Fruit fly (Drosophila melanogaster): ENCODE measurements around the gene CG9386.

Gene CG9386

dm6 chr3R:9590952-9591532 lies 35.8 kb upstream of the CG9386 start, which contains the start of the genes bocks and CG8312 (continued):
- TF ChIP-seq CG11723 (GFP tag; optimal IDR thresholded peaks at IDR 0.05), result no peak
- TF ChIP-seq pita (GFP tag; optimal IDR thresholded peaks at IDR 0.05), result no peak
- peak; percentile 61 for TF ChIP-seq Nf-YC (tag; optimal IDR thresholded peaks at IDR 0.05)
- peak; percentile 80 for TF ChIP-seq CG3838 (GFP tag; optimal IDR thresholded peaks at IDR 0.05)
- no peak for TF ChIP-seq ap (GFP tag; IDR thresholded peaks at IDR 0.05)
- no peak for TF ChIP-seq CG31224 (GFP tag; IDR thresholded peaks at IDR 0.05)
- TF ChIP-seq sug (tag; optimal IDR thresholded peaks at IDR 0.05), result peak; percentile 58
- TF ChIP-seq pfk (GFP tag; optimal IDR thresholded peaks at IDR 0.05), result no peak
- peak; percentile 66 for TF ChIP-seq gsb-n (tag; optimal IDR thresholded peaks at IDR 0.05)
- TF ChIP-seq NfI (GFP tag; optimal IDR thresholded peaks at IDR 0.05), result peak; percentile 26
- TF ChIP-seq Hr51 (GFP tag; optimal IDR thresholded peaks at IDR 0.05), result peak in 1 of 2 experiments; percentile 33
- TF ChIP-seq bab2 (GFP tag; optimal IDR thresholded peaks at IDR 0.05), result peak; percentile 47
- TF ChIP-seq YL-1 (GFP tag; optimal IDR thresholded peaks at IDR 0.05), result peak; percentile 70
- TF ChIP-seq CG17361 (GFP tag; IDR thresholded peaks at IDR 0.05), result no peak
- peak; percentile 72 for TF ChIP-seq Myb (GFP tag; optimal IDR thresholded peaks at IDR 0.05)
- TF ChIP-seq CG13894 (tag; optimal IDR thresholded peaks at IDR 0.05), result peak; percentile 70
- TF ChIP-seq CG31441 (GFP tag; IDR thresholded peaks at IDR 0.05), result no peak
- peak; percentile 54 for TF ChIP-seq grau (tag; optimal IDR thresholded peaks at IDR 0.05)
- peak; percentile 38 for TF ChIP-seq tx (GFP tag; optimal IDR thresholded peaks at IDR 0.05)
- TF ChIP-seq gcm (GFP tag; optimal IDR thresholded peaks at IDR 0.05), result no peak
- TF ChIP-seq CG10147 (GFP tag; optimal IDR thresholded peaks at IDR 0.05), result peak; percentile 47
- peak; percentile 50 for TF ChIP-seq CG4424 (GFP tag; optimal IDR thresholded peaks at IDR 0.05)
- peak; percentile 60 for TF ChIP-seq CrebB (tag; optimal IDR thresholded peaks at IDR 0.05)
- TF ChIP-seq en (GFP tag; optimal IDR thresholded peaks at IDR 0.05), result no peak
- TF ChIP-seq CG2116 (GFP tag; optimal IDR thresholded peaks at IDR 0.05), result peak; percentile 92
- TF ChIP-seq CG12769 (tag; optimal IDR thresholded peaks at IDR 0.05), result peak; percentile 51
- TF ChIP-seq lola (GFP tag; optimal IDR thresholded peaks at IDR 0.05), result peak in 1 of 3 experiments; percentile 30
- TF ChIP-seq Elba2 (GFP tag; optimal IDR thresholded peaks at IDR 0.05), result no peak
- no peak for TF ChIP-seq exex (tag; optimal IDR thresholded peaks at IDR 0.05)
- TF ChIP-seq pb (GFP tag; optimal IDR thresholded peaks at IDR 0.05), result no peak
- no peak for TF ChIP-seq CG16815 (GFP tag; optimal IDR thresholded peaks at IDR 0.05)
- no peak for TF ChIP-seq CG8281 (tag; optimal IDR thresholded peaks at IDR 0.05)
- peak; percentile 86 for TF ChIP-seq CG14710 (tag; optimal IDR thresholded peaks at IDR 0.05)
- no peak for TF ChIP-seq toy (GFP tag; IDR thresholded peaks at IDR 0.05)
- TF ChIP-seq crp (GFP tag; optimal IDR thresholded peaks at IDR 0.05), result peak in 1 of 2 experiments; percentile 66
- TF ChIP-seq Drgx (GFP tag; IDR thresholded peaks at IDR 0.05), result no peak
- TF ChIP-seq CG1647 (GFP tag; optimal IDR thresholded peaks at IDR 0.05), result peak; percentile 17
- TF ChIP-seq sisA (GFP tag; IDR thresholded peaks at IDR 0.05), result no peak
- TF ChIP-seq tin (GFP tag; optimal IDR thresholded peaks at IDR 0.05), result peak; percentile 58
- TF ChIP-seq CG11504 (tag; optimal IDR thresholded peaks at IDR 0.05), result no peak
- peak; percentile 73 for TF ChIP-seq Hmr (GFP tag; optimal IDR thresholded peaks at IDR 0.05)
- TF ChIP-seq CG10209 (GFP tag; optimal IDR thresholded peaks at IDR 0.05), result peak; percentile 16
- TF ChIP-seq CG3407 (GFP tag; optimal IDR thresholded peaks at IDR 0.05), result no peak
- peak; percentile 29 for TF ChIP-seq CG17385 (GFP tag; optimal IDR thresholded peaks at IDR 0.05)
- TF ChIP-seq Trl (optimal IDR thresholded peaks at IDR 0.05), result no peak
- peak; percentile 63 for TF ChIP-seq Trl (GFP tag; optimal IDR thresholded peaks at IDR 0.05)
- TF ChIP-seq dmrt11E (tag; optimal IDR thresholded peaks at IDR 0.05), result peak; percentile 16
- peak; percentile 65 for TF ChIP-seq mam (GFP tag; optimal IDR thresholded peaks at IDR 0.05)
- peak; percentile 46 for TF ChIP-seq repo (GFP tag; optimal IDR thresholded peaks at IDR 0.05)
- TF ChIP-seq CG4820 (GFP tag; optimal IDR thresholded peaks at IDR 0.05), result peak; percentile 39

All from whole organism, embryonic.